Fruit fly (Drosophila melanogaster) whole organism, embryonic: Measurements from ENCODE around the gene dor.

Experiments
- Adf1 ChIP-seq: fragments of 200-800 bp; sonication (Bioruptor generic); IDR thresholded peaks from 2 replicates; pipeline ENCODE4 v1.3.6; 2022; ENCODE audit warnings: missing biosample characterization, missing genetic modification characterization
- Atf6 ChIP-seq: fragments of 200-800 bp; sonication (Bioruptor generic); IDR thresholded peaks from 2 replicates; pipeline ENCODE4 v1.3.6; 2022; ENCODE audit warnings: missing biosample characterization, missing genetic modification characterization
- CG10147 ChIP-seq: fragments of 200-800 bp; sonication (Bioruptor generic); optimal IDR thresholded peaks from 2 replicates; lab custom pipeline; 2019; ENCODE audit warnings: missing biosample characterization, mild to moderate bottlenecking, missing genetic modification characterization, moderate library complexity
- CG10431 ChIP-seq: fragments of 200-800 bp; sonication (Bioruptor generic); optimal IDR thresholded peaks from 3 replicates; lab custom pipeline; 2018; ENCODE audit warnings: missing biosample characterization, mild to moderate bottlenecking, missing genetic modification characterization
- CG11085 ChIP-seq: fragments of 200-800 bp; sonication (Bioruptor generic); IDR thresholded peaks from 2 replicates; pipeline ENCODE4 v1.3.6; 2022; ENCODE audit warnings: missing biosample characterization, missing genetic modification characterization
- CG11398 ChIP-seq: fragments of 200-800 bp; sonication (Bioruptor generic); optimal IDR thresholded peaks from 2 replicates; lab custom pipeline; 2016; ENCODE audit warnings: missing biosample characterization, missing genetic modification characterization
- CG11723 ChIP-seq: fragments of 200-800 bp; sonication (Bioruptor generic); optimal IDR thresholded peaks from 2 replicates; lab custom pipeline; 2017; ENCODE audit warnings: missing biosample characterization, mild to moderate bottlenecking, missing genetic modification characterization
- CG12236 ChIP-seq: fragments of 200-800 bp; sonication (Bioruptor generic); optimal IDR thresholded peaks from 2 replicates; lab custom pipeline; 2016; ENCODE audit warnings: missing biosample characterization, missing genetic modification characterization
- CG13123 ChIP-seq: fragments of 200-800 bp; sonication (Bioruptor generic); optimal IDR thresholded peaks from 2 replicates; lab custom pipeline; 2016; ENCODE audit warnings: missing biosample characterization, missing genetic modification characterization
- CG13424 ChIP-seq: fragments of 200-800 bp; sonication (Bioruptor generic); optimal IDR thresholded peaks from 2 replicates; lab custom pipeline; 2019; ENCODE audit warnings: missing biosample characterization, mild to moderate bottlenecking, missing genetic modification characterization, moderate library complexity
- CG14441 ChIP-seq: fragments of 200-800 bp; sonication (Bioruptor generic); IDR thresholded peaks from 2 replicates; pipeline ENCODE4 v1.3.6; 2022; ENCODE audit warnings: missing biosample characterization, missing genetic modification characterization
- CG30020 ChIP-seq: fragments of 200-800 bp; optimal IDR thresholded peaks from 2 replicates; lab custom pipeline; 2019; ENCODE audit warnings: missing biosample characterization, mild to moderate bottlenecking, missing genetic modification characterization, moderate library complexity
- CG32767 ChIP-seq: fragments of 200-800 bp; sonication (Bioruptor generic); IDR thresholded peaks from 2 replicates; pipeline ENCODE4 v1.3.6; 2022; ENCODE audit warnings: missing biosample characterization, missing genetic modification characterization
- CG32772 ChIP-seq: fragments of 200-800 bp; sonication (Bioruptor generic); IDR thresholded peaks from 2 replicates; pipeline ENCODE4 v1.3.6; 2022; ENCODE audit warnings: missing biosample characterization, missing genetic modification characterization
- CG43689 ChIP-seq: fragments of 200-800 bp; sonication (Bioruptor generic); IDR thresholded peaks from 2 replicates; pipeline ENCODE4 v1.3.6; 2022; ENCODE audit warnings: missing biosample characterization, missing genetic modification characterization
- CG4820 ChIP-seq: fragments of 200-800 bp; sonication (Bioruptor generic); optimal IDR thresholded peaks from 3 replicates; lab custom pipeline; 2016; ENCODE audit warnings: missing biosample characterization, missing genetic modification characterization
- CG4854 ChIP-seq: fragments of 200-800 bp; sonication (Bioruptor generic); optimal IDR thresholded peaks from 2 replicates; lab custom pipeline; 2016; ENCODE audit warnings: missing biosample characterization, missing genetic modification characterization, inconsistent platforms
- CG8765 ChIP-seq: fragments of 200-800 bp; sonication (Bioruptor generic); IDR thresholded peaks from 2 replicates; pipeline ENCODE4 v1.3.6; 2022; ENCODE audit warnings: missing biosample characterization, missing genetic modification characterization
- CG9215 ChIP-seq: fragments of 200-800 bp; sonication (Bioruptor generic); IDR thresholded peaks from 2 replicates; pipeline ENCODE4 v1.3.6; 2022; ENCODE audit warnings: missing biosample characterization, missing genetic modification characterization
- CTCF ChIP-seq: fragments of 200-800 bp; sonication (Bioruptor generic); optimal IDR thresholded peaks from 2 replicates; lab custom pipeline; 2017; ENCODE audit warnings: missing biosample characterization, mild to moderate bottlenecking, missing genetic modification characterization, moderate library complexity
- CrebB ChIP-seq: fragments of 200-800 bp; sonication (Bioruptor generic); optimal IDR thresholded peaks from 3 replicates; lab custom pipeline; 2018; ENCODE audit warnings: missing biosample characterization, mild to moderate bottlenecking, missing genetic modification characterization
- Deaf1 ChIP-seq: fragments of 200-800 bp; optimal IDR thresholded peaks from 3 replicates; lab custom pipeline; 2019; ENCODE audit warnings: missing biosample characterization, mild to moderate bottlenecking, missing genetic modification characterization, moderate library complexity
- Dek ChIP-seq: fragments of 200-800 bp; sonication (Bioruptor generic); optimal IDR thresholded peaks from 3 replicates; lab custom pipeline; 2019; ENCODE audit warnings: missing biosample characterization, mild to moderate bottlenecking, missing genetic modification characterization, moderate library complexity
- Gsc ChIP-seq: fragments of 200-800 bp; sonication (Bioruptor generic); IDR thresholded peaks from 2 replicates; pipeline ENCODE4 v1.3.6; 2022; ENCODE audit warnings: missing biosample characterization, missing genetic modification characterization
- Gug ChIP-seq: fragments of 200-800 bp; sonication (Bioruptor generic); IDR thresholded peaks from 4 replicates; pipeline ENCODE4 v1.3.6; 2022; ENCODE audit warnings: missing biosample characterization, missing genetic modification characterization
- Hmx ChIP-seq: fragments of 200-800 bp; sonication (Bioruptor generic); optimal IDR thresholded peaks from 2 replicates; lab custom pipeline; 2016; ENCODE audit warnings: missing biosample characterization, missing genetic modification characterization
- Hr39 ChIP-seq: fragments of >200 bp; optimal IDR thresholded peaks from 2 replicates; lab custom pipeline; 2017
- Lim3 ChIP-seq: fragments of 200-800 bp; sonication (Bioruptor generic); IDR thresholded peaks from 2 replicates; pipeline ENCODE4 v1.3.6; 2022; ENCODE audit warnings: missing biosample characterization, missing genetic modification characterization
- MBD-R2 ChIP-seq: fragments of 200-800 bp; sonication (Bioruptor generic); IDR thresholded peaks from 2 replicates; pipeline ENCODE4 v1.3.6; 2022; ENCODE audit warnings: missing biosample characterization, missing genetic modification characterization
- Myb ChIP-seq: fragments of 200-800 bp; sonication (Bioruptor generic); optimal IDR thresholded peaks from 2 replicates; lab custom pipeline; 2016; ENCODE audit warnings: missing biosample characterization, missing genetic modification characterization
- Optix ChIP-seq: fragments of 200-800 bp; sonication (Bioruptor generic); IDR thresholded peaks from 3 replicates; pipeline ENCODE4 v1.3.6; 2022; ENCODE audit warnings: missing biosample characterization, missing genetic modification characterization
- Spps ChIP-seq: fragments of 200-800 bp; sonication (Bioruptor generic); optimal IDR thresholded peaks from 2 replicates; lab custom pipeline; 2018; ENCODE audit warnings: missing biosample characterization, mild to moderate bottlenecking, missing genetic modification characterization
- Sry-δ ChIP-seq: fragments of 200-800 bp; sonication (Bioruptor generic); optimal IDR thresholded peaks from 2 replicates; lab custom pipeline; 2016; ENCODE audit warnings: missing biosample characterization, missing genetic modification characterization
- Vsx1 ChIP-seq: fragments of 200-800 bp; sonication (Bioruptor generic); optimal IDR thresholded peaks from 2 replicates; lab custom pipeline; 2017; ENCODE audit warnings: missing biosample characterization, mild to moderate bottlenecking, missing genetic modification characterization, missing genetic modification reagents
- amos ChIP-seq: fragments of 200-800 bp; sonication (Bioruptor generic); IDR thresholded peaks from 2 replicates; pipeline ENCODE4 v1.3.6; 2022; ENCODE audit warnings: missing biosample characterization, missing genetic modification characterization; ENCODE audit not compliant: partially characterized antibody
- ara ChIP-seq: fragments of 200-800 bp; sonication (Bioruptor generic); IDR thresholded peaks from 2 replicates; pipeline ENCODE4 v1.3.6; 2022; ENCODE audit warnings: missing biosample characterization, missing genetic modification characterization
- bigmax ChIP-seq: fragments of 200-800 bp; sonication (Bioruptor generic); optimal IDR thresholded peaks from 2 replicates; lab custom pipeline; 2018; ENCODE audit warnings: missing biosample characterization, mild to moderate bottlenecking, missing genetic modification characterization
- cato ChIP-seq: fragments of 200-800 bp; sonication (Bioruptor generic); optimal IDR thresholded peaks from 2 replicates; lab custom pipeline; 2016; ENCODE audit warnings: missing biosample characterization, missing genetic modification characterization, borderline replicate concordance
- chn ChIP-seq: fragments of 200-800 bp; sonication (Bioruptor generic); optimal IDR thresholded peaks from 2 replicates; lab custom pipeline; 2016; ENCODE audit warnings: missing biosample characterization, missing genetic modification characterization
- dan ChIP-seq: fragments of 200-800 bp; sonication (Bioruptor generic); IDR thresholded peaks from 2 replicates; pipeline ENCODE4 v1.3.6; 2022; ENCODE audit warnings: missing biosample characterization, missing genetic modification characterization
- gro ChIP-seq: fragments of 200-800 bp; sonication (Bioruptor generic); optimal IDR thresholded peaks from 2 replicates; lab custom pipeline; 2016; ENCODE audit warnings: missing biosample characterization, missing genetic modification characterization
- lmd ChIP-seq: fragments of 200-800 bp; sonication (Bioruptor generic); IDR thresholded peaks from 2 replicates; pipeline ENCODE4 v1.3.6; 2022; ENCODE audit warnings: missing biosample characterization, missing genetic modification characterization
- lola ChIP-seq, 3 experiments: fragments of >200 bp in 2 of 3; fragments of 200-800 bp in 1 of 3; sonication (Bioruptor generic) in 1 of 3; optimal IDR thresholded peaks; 2 replicates each; lab custom pipeline; 2017 to 2019; ENCODE audit warnings: missing biosample characterization in 3 of 3, missing genetic modification characterization in 3 of 3, mild to moderate bottlenecking in 1 of 3, moderate library complexity in 1 of 3
- maf-S ChIP-seq: fragments of 200-800 bp; sonication (Bioruptor generic); optimal IDR thresholded peaks from 2 replicates; lab custom pipeline; 2016; ENCODE audit warnings: missing biosample characterization, missing genetic modification characterization
- org-1 ChIP-seq: fragments of 200-800 bp; sonication (Bioruptor generic); optimal IDR thresholded peaks from 2 replicates; lab custom pipeline; 2017; ENCODE audit warnings: missing biosample characterization, missing genetic modification characterization
- pfk ChIP-seq: fragments of 200-800 bp; sonication (Bioruptor generic); optimal IDR thresholded peaks from 2 replicates; lab custom pipeline; 2018; ENCODE audit warnings: missing biosample characterization, mild to moderate bottlenecking, missing genetic modification characterization, moderate library complexity
- pita ChIP-seq: fragments of 200-800 bp; sonication (Bioruptor generic); optimal IDR thresholded peaks from 2 replicates; lab custom pipeline; 2017; ENCODE audit warnings: missing biosample characterization, mild to moderate bottlenecking, missing genetic modification characterization
- ro ChIP-seq: fragments of 200-800 bp; sonication (Bioruptor generic); IDR thresholded peaks from 2 replicates; pipeline ENCODE4 v1.3.6; 2022; ENCODE audit warnings: missing biosample characterization, missing genetic modification characterization
- salm ChIP-seq: fragments of 200-800 bp; sonication (Bioruptor generic); optimal IDR thresholded peaks from 2 replicates; lab custom pipeline; 2018; ENCODE audit warnings: missing biosample characterization, mild to moderate bottlenecking, missing genetic modification characterization
- sna ChIP-seq: fragments of 200-800 bp; sonication (Bioruptor generic); IDR thresholded peaks from 2 replicates; pipeline ENCODE4 v1.3.6; 2022; ENCODE audit warnings: missing biosample characterization, missing genetic modification characterization; ENCODE audit not compliant: partially characterized antibody
- stwl ChIP-seq: fragments of 200-800 bp; sonication (Bioruptor generic); optimal IDR thresholded peaks from 3 replicates; lab custom pipeline; 2018; ENCODE audit warnings: missing biosample characterization, mild to moderate bottlenecking, missing genetic modification characterization, moderate library complexity
- tio ChIP-seq: fragments of 200-800 bp; sonication (Bioruptor generic); optimal IDR thresholded peaks from 2 replicates; lab custom pipeline; 2017; ENCODE audit warnings: missing biosample characterization, missing genetic modification characterization, inconsistent platforms
- zfh2 ChIP-seq: fragments of 200-800 bp; sonication (Bioruptor generic); optimal IDR thresholded peaks from 2 replicates; lab custom pipeline; 2016; ENCODE audit warnings: missing biosample characterization, missing genetic modification characterization

dor gene

dm6 chrX:1669214-1669613, 4.4 kb downstream of the dor start, which contains the start of the genes CG3740 and hfw (continued):
- TF ChIP-seq pfk (GFP tag; lab: Kevin White, UChicago), result no peak
- peak; percentile 35 for TF ChIP-seq Spps (tag; lab: Kevin White, UChicago)
- peak; percentile 4 for TF ChIP-seq CG11723 (GFP tag; lab: Kevin White, UChicago)
- TF ChIP-seq CG32767, result no peak
- TF ChIP-seq Optix, result peak; percentile 41; the same call in 1 of the 3 replicates
- TF ChIP-seq CG30020 (tag; lab: Kevin White, UChicago), result peak; percentile 53
- TF ChIP-seq CG14441 (GFP tag; lab: Robert Waterston, UW), result peak; percentile 84
- peak; percentile 64 for TF ChIP-seq Sry-δ (GFP tag; lab: Kevin White, UChicago)
- TF ChIP-seq salm (tag; lab: Kevin White, UChicago), result peak; percentile 4
- peak; percentile 74 for TF ChIP-seq ara (GFP tag; lab: Robert Waterston, UW)
- TF ChIP-seq Dek (tag; lab: Kevin White, UChicago), result peak; percentile 46
- no peak for TF ChIP-seq Lim3
- TF ChIP-seq CG13424 (tag; lab: Kevin White, UChicago), result peak; percentile 74
- TF ChIP-seq MBD-R2 (GFP tag; lab: Robert Waterston, UW), result peak; percentile 57
- peak; percentile 39 for TF ChIP-seq zfh2 (GFP tag; lab: Kevin White, UChicago)
- TF ChIP-seq CG12236 (GFP tag; lab: Kevin White, UChicago), result no peak
- TF ChIP-seq maf-S, result no peak
- TF ChIP-seq CG11398 (GFP tag; lab: Kevin White, UChicago), result no peak
- no peak for TF ChIP-seq CG10431
- TF ChIP-seq CG43689 (GFP tag; lab: Robert Waterston, UW), result no peak
- TF ChIP-seq Adf1 (GFP tag; lab: Robert Waterston, UW), result peak; percentile 61
- peak; percentile 80 for TF ChIP-seq lmd
- TF ChIP-seq CG4820 (GFP tag; lab: Kevin White, UChicago), result peak; percentile 50
- peak; percentile 6 for TF ChIP-seq chn (GFP tag; lab: Kevin White, UChicago)
- peak; percentile 64; the same call in 1 of the 2 replicates for TF ChIP-seq Atf6 (GFP tag; lab: Robert Waterston, UW)
- no peak for TF ChIP-seq CG4854 (GFP tag; lab: Kevin White, UChicago)
- TF ChIP-seq CG8765 (GFP tag; lab: Robert Waterston, UW), result peak; percentile 28; the same call in 1 of the 2 replicates
- peak; percentile 84 for TF ChIP-seq sna (GFP tag; lab: Robert Waterston, UW)
- TF ChIP-seq CrebB (tag; lab: Kevin White, UChicago), result no peak
- TF ChIP-seq Hmx (GFP tag; lab: Kevin White, UChicago), result no peak
- peak; percentile 59 for TF ChIP-seq CG9215
- TF ChIP-seq bigmax (GFP tag; lab: Kevin White, UChicago), result no peak
- peak; percentile 46 for TF ChIP-seq stwl
- TF ChIP-seq gro (GFP tag; lab: Kevin White, UChicago), result no peak
- no peak for TF ChIP-seq tio (GFP tag; lab: Kevin White, UChicago)
- no peak for TF ChIP-seq Gsc
- TF ChIP-seq pita (GFP tag; lab: Kevin White, UChicago), result no peak
- peak; percentile 74 for TF ChIP-seq CG32772 (GFP tag; lab: Robert Waterston, UW)
- peak; percentile 51; the same call in 2 of the 4 replicates for TF ChIP-seq Gug
- no peak for TF ChIP-seq CTCF (GFP tag; lab: Kevin White, UChicago)
- peak; percentile 67 for TF ChIP-seq CG11085 (GFP tag; lab: Robert Waterston, UW)
- peak; percentile 84 for TF ChIP-seq amos (GFP tag; lab: Robert Waterston, UW)
- peak in 1 of 3 experiments; percentile 69 for TF ChIP-seq lola (GFP tag; optimal IDR thresholded peaks at IDR 0.05; lab: Kevin White, UChicago)
- no peak for TF ChIP-seq dan
- no peak for TF ChIP-seq CG13123 (GFP tag; lab: Kevin White, UChicago)
- TF ChIP-seq Myb (GFP tag; lab: Kevin White, UChicago), result no peak
- TF ChIP-seq Vsx1 (GFP tag; lab: Kevin White, UChicago), result no peak
- 0 out of 2 replicates have a peak, but pooled peaks have one; percentile 22 for TF ChIP-seq ro
- TF ChIP-seq cato (GFP tag; lab: Kevin White, UChicago), result peak; percentile 24
- TF ChIP-seq Deaf1 (tag; lab: Kevin White, UChicago), result peak; percentile 28
- TF ChIP-seq CG10147 (GFP tag; lab: Kevin White, UChicago), result peak; percentile 71
- no peak for TF ChIP-seq Hr39 (lab: Kevin White, UChicago)
- TF ChIP-seq org-1 (GFP tag; lab: Kevin White, UChicago), result no peak
